Fruit fly (Drosophila melanogaster) whole organism, prepupa: ENCODE results near the gene Wee1.

Experiments
- CG16779 ChIP-seq: fragments of 200-800 bp; sonication (Bioruptor generic); optimal IDR thresholded peaks from 3 replicates; lab custom pipeline; 2017; ENCODE audit warnings: missing biosample characterization, mild to moderate bottlenecking, missing genetic modification characterization
- CG34406 ChIP-seq: fragments of 200-800 bp; sonication (Bioruptor generic); optimal IDR thresholded peaks from 3 replicates; lab custom pipeline; 2016; ENCODE audit warnings: missing biosample characterization, missing genetic modification characterization
- CG7368 ChIP-seq: fragments of 200-800 bp; sonication (Bioruptor generic); optimal IDR thresholded peaks from 3 replicates; lab custom pipeline; 2016; ENCODE audit warnings: missing biosample characterization, missing genetic modification characterization
- OdsH ChIP-seq: fragments of 200-800 bp; sonication (Bioruptor generic); optimal IDR thresholded peaks from 3 replicates; lab custom pipeline; 2016; ENCODE audit warnings: missing biosample characterization, missing genetic modification characterization
- Sox14 ChIP-seq: fragments of 200-800 bp; sonication (Bioruptor generic); optimal IDR thresholded peaks from 3 replicates; lab custom pipeline; 2016; ENCODE audit warnings: missing biosample characterization, missing genetic modification characterization
- cyc ChIP-seq: fragments of 200-800 bp; sonication (Bioruptor generic); optimal IDR thresholded peaks from 3 replicates; lab custom pipeline; 2016; ENCODE audit warnings: missing biosample characterization, missing genetic modification characterization
- spab ChIP-seq: fragments of 200-800 bp; sonication (Bioruptor generic); optimal IDR thresholded peaks from 2 replicates; lab custom pipeline; 2017; ENCODE audit warnings: missing biosample characterization, mild to moderate bottlenecking, missing genetic modification characterization, missing genetic modification reagents

DNA sequence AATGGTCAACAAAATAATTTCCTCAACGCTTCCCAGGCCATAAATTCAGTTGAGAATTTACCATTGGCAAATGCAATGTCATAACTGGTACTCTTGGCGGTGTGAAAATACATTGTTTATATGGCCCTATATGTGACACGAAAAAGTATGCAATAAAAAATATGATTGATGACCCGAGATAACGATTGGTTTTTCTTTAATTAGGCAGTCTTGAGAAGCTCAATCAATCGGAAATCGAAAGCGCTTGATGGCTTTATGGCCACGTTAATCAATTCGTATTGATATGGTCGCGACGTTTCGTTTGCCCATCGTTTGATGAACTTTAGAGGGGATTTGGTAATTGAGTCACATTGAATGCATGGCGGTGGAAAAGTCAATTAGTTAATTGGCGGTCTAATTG is 43.2 kb downstream of the Wee1 start:
- no peak for TF ChIP-seq CG16779 (tag; lab: Kevin White, UChicago)
- TF ChIP-seq OdsH (GFP tag; lab: Kevin White, UChicago): no peak
- TF ChIP-seq CG7368 (GFP tag; lab: Kevin White, UChicago): no peak
- no peak for TF ChIP-seq cyc (GFP tag; lab: Kevin White, UChicago)
- no peak for TF ChIP-seq spab
- no peak for TF ChIP-seq Sox14 (GFP tag; lab: Kevin White, UChicago)
- TF ChIP-seq CG34406 (GFP tag; lab: Kevin White, UChicago): no peak
